Worm (Caenorhabditis elegans): ENCODE results near the gene C14B1.3.

C14B1.3 gene

DNA sequence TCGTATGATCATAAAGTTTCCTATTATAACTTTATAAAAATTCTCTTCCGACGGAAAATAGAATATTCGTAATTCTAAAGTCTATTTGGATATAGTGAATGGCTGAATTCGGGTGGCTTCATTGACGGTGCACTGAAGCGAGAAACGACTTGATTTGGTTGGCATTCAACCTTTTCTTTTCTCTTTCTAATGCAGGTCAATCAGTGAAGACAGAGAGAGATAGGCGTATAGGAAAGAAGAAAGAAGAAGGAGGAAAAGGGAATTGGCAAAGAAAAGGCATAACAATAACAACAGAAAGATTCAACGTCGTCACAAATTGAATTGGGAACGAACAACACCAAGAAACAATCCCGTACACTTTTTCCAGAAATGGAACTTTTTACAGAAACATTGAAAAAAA lies 27.9 kb upstream of the C14B1.3 start:
- no peak for TF ChIP-seq ceh-9 (tag; optimal IDR thresholded peaks at IDR 0.05)

DNA sequence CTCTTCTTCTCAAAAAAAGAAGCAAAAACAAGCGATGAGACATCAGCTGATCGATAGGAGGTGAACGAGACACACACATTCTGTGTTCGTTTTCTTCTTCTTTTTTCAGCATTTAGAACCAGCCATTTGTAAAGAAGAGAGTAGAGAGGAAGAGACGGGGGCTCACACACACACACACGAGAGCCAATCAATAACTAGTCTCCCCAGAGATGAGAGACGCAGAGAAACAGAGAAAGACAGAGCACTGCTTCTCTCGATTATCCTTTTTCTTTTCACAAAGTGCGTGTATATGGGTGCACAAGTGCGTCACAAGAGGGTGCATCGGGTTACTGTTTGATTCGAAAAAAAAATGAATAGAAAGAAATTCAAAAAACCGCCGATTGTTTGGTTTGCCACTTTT lies 26.0 kb upstream of the C14B1.3 start:
- TF ChIP-seq fkh-2 (tag; optimal IDR thresholded peaks at IDR 0.05) (peak; percentile 5), nhr-76 (tag; optimal IDR thresholded peaks at IDR 0.05) (no peak), nhr-25 (tag; optimal IDR thresholded peaks at IDR 0.05) (no peak), ceh-82 (tag; optimal IDR thresholded peaks at IDR 0.05) (no peak), elt-1 (tag; optimal IDR thresholded peaks at IDR 0.05) (no peak), pqm-1 (tag; optimal IDR thresholded peaks at IDR 0.05) (no peak), nhr-43 (tag; optimal IDR thresholded peaks at IDR 0.05; ENCODE audit: poor library complexity, severe bottlenecking) (no peak), nhr-23 (tag; optimal IDR thresholded peaks at IDR 0.05) (no peak), fkh-10 (GFP tag; optimal IDR thresholded peaks at IDR 0.05) (peak; percentile 82), R02D3.7 (tag; optimal IDR thresholded peaks at IDR 0.05) (no peak), ZK546.5 (tag; optimal IDR thresholded peaks at IDR 0.05) (no peak), unc-62 (GFP tag; optimal IDR thresholded peaks at IDR 0.05) (no peak), ama-1 (optimal IDR thresholded peaks at IDR 0.05) (peak; percentile 26), zag-1 (tag; optimal IDR thresholded peaks at IDR 0.05) (no peak), eor-1 (tag; optimal IDR thresholded peaks at IDR 0.05) (no peak), fos-1 (tag; optimal IDR thresholded peaks at IDR 0.05) (no peak), elt-2 (tag; optimal IDR thresholded peaks at IDR 0.05) (no peak), nfya-1 (tag; optimal IDR thresholded peaks at IDR 0.05; ENCODE audit: insufficient read depth) (peak; percentile 83), nhr-28 (tag; optimal IDR thresholded peaks at IDR 0.05) (no peak), sea-2 (GFP tag; optimal IDR thresholded peaks at IDR 0.05) (peak; percentile 18), ceh-16 (tag; optimal IDR thresholded peaks at IDR 0.05) (no peak), nhr-12 (tag; optimal IDR thresholded peaks at IDR 0.05) (no peak), unc-39 (tag; optimal IDR thresholded peaks at IDR 0.05) (no peak), ceh-28 (tag; optimal IDR thresholded peaks at IDR 0.05) (peak; percentile 90), mml-1 (tag; optimal IDR thresholded peaks at IDR 0.05) (no peak), skn-1 (tag; optimal IDR thresholded peaks at IDR 0.05) (no peak), nhr-77 (tag; optimal IDR thresholded peaks at IDR 0.05) (no peak), egl-27 (tag; optimal IDR thresholded peaks at IDR 0.05) (no peak), tbx-2 (tag; optimal IDR thresholded peaks at IDR 0.05) (peak; percentile 11), snpc-4 (tag; optimal IDR thresholded peaks at IDR 0.05) (peak; percentile 17), nhr-237 (tag; optimal IDR thresholded peaks at IDR 0.05) (no peak), ceh-9 (tag; optimal IDR thresholded peaks at IDR 0.05) (no peak), hmg-11 (tag; optimal IDR thresholded peaks at IDR 0.05) (peak; percentile 78), pha-4 (tag; optimal IDR thresholded peaks at IDR 0.05) (peak; percentile 63), ztf-11 (tag; optimal IDR thresholded peaks at IDR 0.05) (no peak), egl-5 (tag; optimal IDR thresholded peaks at IDR 0.05) (peak; percentile 80), lin-39 (tag; optimal IDR thresholded peaks at IDR 0.05) (peak; percentile 89), aly-2 (tag; optimal IDR thresholded peaks at IDR 0.05) (no peak), lin-15B (tag; optimal IDR thresholded peaks at IDR 0.05) (peak; percentile 43), nhr-11 (tag; optimal IDR thresholded peaks at IDR 0.05) (no peak), jun-1 (tag; optimal IDR thresholded peaks at IDR 0.05) (peak; percentile 15), nhr-67 (tag; optimal IDR thresholded peaks at IDR 0.05) (no peak), daf-12 (tag; optimal IDR thresholded peaks at IDR 0.05) (no peak), ztf-4 (tag; optimal IDR thresholded peaks at IDR 0.05) (no peak), mdl-1 (tag; optimal IDR thresholded peaks at IDR 0.05) (no peak), elt-3 (tag; optimal IDR thresholded peaks at IDR 0.05) (no peak), lsy-12 (tag; optimal IDR thresholded peaks at IDR 0.05) (peak; percentile 15)

Measured in whole organism, L3 larva.